Worm (Caenorhabditis elegans) whole organism, mixed stage, embryonic: Measurements from ENCODE around the gene C31B8.7.

Experiments
- M03D4.4 ChIP-seq: sonication (generic microtip); optimal IDR thresholded peaks from 2 replicates; lab custom pipeline; 2017; ENCODE audit warnings: mild to moderate bottlenecking, missing genetic modification characterization, missing compliant biosample characterization
- bed-3 ChIP-seq: fragments of 200-800 bp; sonication (Bioruptor generic); optimal IDR thresholded peaks from 3 replicates; lab custom pipeline; 2018; ENCODE audit warnings: mild to moderate bottlenecking, missing genetic modification characterization, moderate library complexity, missing compliant biosample characterization
- blmp-1 ChIP-seq: fragments of 150-350 bp; optimal IDR thresholded peaks from 2 replicates; lab custom pipeline; 2014; ENCODE audit warnings: missing biosample characterization, missing genetic modification characterization
- ceh-39 ChIP-seq: fragments of 150-350 bp; optimal IDR thresholded peaks from 2 replicates; lab custom pipeline; 2014; ENCODE audit warnings: missing biosample characterization, missing genetic modification characterization
- ceh-43 ChIP-seq: fragments of 200-800 bp; sonication (Bioruptor generic); optimal IDR thresholded peaks from 2 replicates; lab custom pipeline; 2018; ENCODE audit warnings: mild to moderate bottlenecking, missing genetic modification characterization, moderate library complexity, missing compliant biosample characterization
- ceh-83 ChIP-seq: fragments of 200-800 bp; sonication (Bioruptor generic); optimal IDR thresholded peaks from 2 replicates; lab custom pipeline; 2018; ENCODE audit warnings: mild to moderate bottlenecking, missing genetic modification characterization, missing compliant biosample characterization
- cnd-1 ChIP-seq: fragments of 200-800 bp; sonication (Bioruptor generic); optimal IDR thresholded peaks from 2 replicates; lab custom pipeline; 2018; ENCODE audit warnings: mild to moderate bottlenecking, missing genetic modification characterization, missing compliant biosample characterization
- drap-1 ChIP-seq: fragments of 200-800 bp; sonication (Bioruptor generic); optimal IDR thresholded peaks from 3 replicates; lab custom pipeline; 2018; ENCODE audit warnings: mild to moderate bottlenecking, missing genetic modification characterization, missing compliant biosample characterization
- elt-1 ChIP-seq: sonication (generic microtip); optimal IDR thresholded peaks from 2 replicates; lab custom pipeline; 2017; ENCODE audit warnings: missing genetic modification characterization, mild to moderate bottlenecking, missing compliant biosample characterization, antibody characterized with exemption, moderate library complexity, borderline replicate concordance; ENCODE audit not compliant: insufficient read depth
- elt-3 ChIP-seq: fragments of 150-350 bp; optimal IDR thresholded peaks from 2 replicates; lab custom pipeline; 2014; ENCODE audit warnings: missing biosample characterization, missing genetic modification characterization
- flh-1 ChIP-seq: fragments of 200-800 bp; sonication (Bioruptor generic); optimal IDR thresholded peaks from 2 replicates; lab custom pipeline; 2018; ENCODE audit warnings: mild to moderate bottlenecking, missing genetic modification characterization, moderate library complexity, missing compliant biosample characterization
- ham-2 ChIP-seq: fragments of 200-800 bp; sonication (Bioruptor generic); optimal IDR thresholded peaks from 2 replicates; lab custom pipeline; 2018; ENCODE audit warnings: mild to moderate bottlenecking, missing genetic modification characterization, missing compliant biosample characterization
- hlh-1 ChIP-seq: fragments of 150-350 bp; optimal IDR thresholded peaks from 2 replicates; lab custom pipeline; 2014; ENCODE audit warnings: missing biosample characterization, missing genetic modification reagents, missing genetic modification characterization
- lin-13 ChIP-seq: fragments of 150-350 bp; optimal IDR thresholded peaks from 2 replicates; lab custom pipeline; 2014; ENCODE audit warnings: missing biosample characterization, missing genetic modification characterization
- lin-32 ChIP-seq: fragments of 200-800 bp; sonication (Bioruptor generic); optimal IDR thresholded peaks from 2 replicates; lab custom pipeline; 2018; ENCODE audit warnings: mild to moderate bottlenecking, missing genetic modification characterization, missing compliant biosample characterization
- mab-5 ChIP-seq: fragments of 150-350 bp; optimal IDR thresholded peaks from 2 replicates; lab custom pipeline; 2014; ENCODE audit warnings: missing biosample characterization, missing genetic modification characterization
- mep-1 ChIP-seq: fragments of 150-350 bp; optimal IDR thresholded peaks from 2 replicates; lab custom pipeline; 2017; ENCODE audit warnings: missing biosample characterization, missing genetic modification reagents, missing genetic modification characterization, inconsistent platforms
- mls-2 ChIP-seq: sonication (generic microtip); optimal IDR thresholded peaks from 2 replicates; lab custom pipeline; 2016; ENCODE audit warnings: mild to moderate bottlenecking, missing genetic modification characterization, moderate library complexity, missing compliant biosample characterization
- nhr-12 ChIP-seq: fragments of 150-350 bp; optimal IDR thresholded peaks from 2 replicates; lab custom pipeline; 2014; ENCODE audit warnings: missing biosample characterization, missing genetic modification characterization
- nhr-2 ChIP-seq: fragments of 150-350 bp; optimal IDR thresholded peaks from 2 replicates; lab custom pipeline; 2014; ENCODE audit warnings: missing biosample characterization, missing genetic modification characterization
- nhr-237 ChIP-seq: fragments of 150-350 bp; optimal IDR thresholded peaks from 2 replicates; lab custom pipeline; 2014; ENCODE audit warnings: missing biosample characterization, missing genetic modification characterization
- nhr-28 ChIP-seq: fragments of 150-350 bp; optimal IDR thresholded peaks from 2 replicates; lab custom pipeline; 2014; ENCODE audit warnings: missing biosample characterization, missing genetic modification characterization
- nhr-76 ChIP-seq: sonication (generic microtip); optimal IDR thresholded peaks from 2 replicates; lab custom pipeline; 2017; ENCODE audit warnings: missing biosample characterization, missing genetic modification characterization
- pha-4 ChIP-seq: fragments of 150-350 bp; optimal IDR thresholded peaks from 2 replicates; lab custom pipeline; 2018; ENCODE audit warnings: missing biosample characterization, missing genetic modification reagents, missing genetic modification characterization
- sem-2 ChIP-seq: fragments of 200-800 bp; sonication (Bioruptor generic); optimal IDR thresholded peaks from 2 replicates; lab custom pipeline; 2018; ENCODE audit warnings: mild to moderate bottlenecking, missing genetic modification characterization, missing compliant biosample characterization
- snpc-4 ChIP-seq: fragments of 150-350 bp; optimal IDR thresholded peaks from 2 replicates; lab custom pipeline; 2014; ENCODE audit warnings: missing biosample characterization, missing genetic modification characterization
- sptf-1 ChIP-seq: sonication (generic microtip); optimal IDR thresholded peaks from 2 replicates; lab custom pipeline; 2017; ENCODE audit warnings: mild to moderate bottlenecking, missing genetic modification characterization, moderate library complexity, missing compliant biosample characterization
- tbx-8 ChIP-seq: fragments of 200-800 bp; sonication (Bioruptor generic); optimal IDR thresholded peaks from 2 replicates; lab custom pipeline; 2018; ENCODE audit warnings: mild to moderate bottlenecking, missing genetic modification characterization, moderate library complexity, missing compliant biosample characterization
- unc-120 ChIP-seq: sonication (generic microtip); optimal IDR thresholded peaks from 2 replicates; lab custom pipeline; 2017; ENCODE audit warnings: missing genetic modification characterization, missing compliant biosample characterization; ENCODE audit not compliant: poor library complexity, severe bottlenecking
- unc-39 ChIP-seq: fragments of 150-350 bp; optimal IDR thresholded peaks from 2 replicates; lab custom pipeline; 2014; ENCODE audit warnings: missing biosample characterization, missing genetic modification characterization
- unc-62 ChIP-seq: fragments of 150-350 bp; optimal IDR thresholded peaks from 2 replicates; lab custom pipeline; 2014; ENCODE audit warnings: missing biosample characterization, missing genetic modification reagents, missing genetic modification characterization
- zip-8 ChIP-seq: fragments of 150-350 bp; optimal IDR thresholded peaks from 2 replicates; lab custom pipeline; 2014; ENCODE audit warnings: missing biosample characterization, missing genetic modification characterization
- ztf-11 ChIP-seq: fragments of 150-350 bp; optimal IDR thresholded peaks from 2 replicates; lab custom pipeline; 2014; ENCODE audit warnings: missing biosample characterization, missing genetic modification characterization

The C31B8.7 gene

ce11 chrV:2880356-2880755, 22.8 kb downstream of the C31B8.7 start:
- TF ChIP-seq ceh-43 (GFP tag; lab: Kevin White, UChicago) (no peak), ceh-83 (no peak), pha-4 (tag; lab: Kevin White, UChicago) (no peak), elt-1 (no peak), elt-3 (tag; lab: Kevin White, UChicago) (no peak), nhr-76 (tag; lab: Kevin White, UChicago) (no peak)

- no peak for TF ChIP-seq lin-32 (GFP tag; lab: Kevin White, UChicago)
- no peak for TF ChIP-seq cnd-1 (tag; lab: Kevin White, UChicago)
- no peak for TF ChIP-seq ceh-43 (GFP tag; lab: Kevin White, UChicago)
- TF ChIP-seq sem-2 (GFP tag; lab: Kevin White, UChicago) = no peak
- TF ChIP-seq tbx-8 = no peak
- no peak for TF ChIP-seq mab-5 (tag; lab: Kevin White, UChicago)
- TF ChIP-seq nhr-237 (tag; lab: Kevin White, UChicago) = no peak
- TF ChIP-seq nhr-2 (tag; lab: Kevin White, UChicago) = no peak
- no peak for TF ChIP-seq zip-8
- TF ChIP-seq ham-2 (GFP tag; lab: Kevin White, UChicago) = no peak
- TF ChIP-seq hlh-1 (tag; lab: Kevin White, UChicago) = no peak
- TF ChIP-seq ceh-39 (tag; lab: Kevin White, UChicago) = no peak
Measured at ce11 chrV:2879801-2880200, 23.3 kb downstream of the C31B8.7 start, which contains the start of gene str-39. Gene str-39, minus strand, starts transcription at chrV:2879901.

ce11 chrV:2877509-2877908, 25.6 kb downstream of the C31B8.7 start, which contains the start of gene F37B4.10:
Gene F37B4.10, minus strand, starts transcription at chrV:2877609.
- no peak for TF ChIP-seq ceh-83
- peak; percentile 31 for TF ChIP-seq zip-8
- TF ChIP-seq lin-32 (GFP tag; lab: Kevin White, UChicago) = no peak
- TF ChIP-seq mep-1 = peak; percentile 8
- TF ChIP-seq nhr-2 (tag; lab: Kevin White, UChicago) = no peak
- no peak for TF ChIP-seq unc-62
- TF ChIP-seq unc-120 (tag; lab: Kevin White, UChicago) = no peak
- no peak for TF ChIP-seq elt-3 (tag; lab: Kevin White, UChicago)
- no peak for TF ChIP-seq ztf-11 (tag; lab: Kevin White, UChicago)
- TF ChIP-seq nhr-76 (tag; lab: Kevin White, UChicago) = no peak
- no peak for TF ChIP-seq hlh-1 (tag; lab: Kevin White, UChicago)
- TF ChIP-seq ham-2 (GFP tag; lab: Kevin White, UChicago) = no peak
- TF ChIP-seq M03D4.4 (tag; lab: Kevin White, UChicago) = no peak
- no peak for TF ChIP-seq sem-2 (GFP tag; lab: Kevin White, UChicago)
- no peak for TF ChIP-seq bed-3
- TF ChIP-seq snpc-4 (tag; lab: Kevin White, UChicago) = no peak
- no peak for TF ChIP-seq nhr-28 (tag; lab: Kevin White, UChicago)

- no peak for TF ChIP-seq blmp-1 (tag; lab: Kevin White, UChicago)
- no peak for TF ChIP-seq snpc-4 (tag; lab: Kevin White, UChicago)
- no peak for TF ChIP-seq nhr-28 (tag; lab: Kevin White, UChicago)
- no peak for TF ChIP-seq sem-2 (GFP tag; lab: Kevin White, UChicago)
- no peak for TF ChIP-seq ceh-43 (GFP tag; lab: Kevin White, UChicago)
- no peak for TF ChIP-seq mls-2
- TF ChIP-seq mab-5 (tag; lab: Kevin White, UChicago) = no peak
- no peak for TF ChIP-seq flh-1 (GFP tag; lab: Kevin White, UChicago)
- TF ChIP-seq lin-32 (GFP tag; lab: Kevin White, UChicago) = no peak
- TF ChIP-seq sptf-1 = no peak
- TF ChIP-seq drap-1 (GFP tag; lab: Kevin White, UChicago) = no peak
- no peak for TF ChIP-seq unc-39
- no peak for TF ChIP-seq unc-120 (tag; lab: Kevin White, UChicago)
- no peak for TF ChIP-seq nhr-12 (tag; lab: Kevin White, UChicago)
- no peak for TF ChIP-seq elt-3 (tag; lab: Kevin White, UChicago)
- TF ChIP-seq lin-13 (tag; lab: Kevin White, UChicago) = no peak
- TF ChIP-seq nhr-76 (tag; lab: Kevin White, UChicago) = no peak
- no peak for TF ChIP-seq hlh-1 (tag; lab: Kevin White, UChicago)
Measured at ce11 chrV:2876188-2876831, 26.8 kb downstream of the C31B8.7 start.
